Worm (Caenorhabditis elegans): ENCODE data around the gene T25B6.6.

Gene T25B6.6

ce11 chrX:9022779-9023178 lies at the start of gene T25B6.6:
TSS of gene T25B6.6 (minus strand) at chrX:9022879.
- TF ChIP-seq swsn-7 (tag; optimal IDR thresholded peaks at IDR 0.05): no peak
- TF ChIP-seq lin-35 (GFP tag; optimal IDR thresholded peaks at IDR 0.05): no peak
- TF ChIP-seq vab-15 (tag; optimal IDR thresholded peaks at IDR 0.05): no peak

ce11 chrX:9069070-9069469 lies 46.4 kb upstream of the T25B6.6 start:
- TF ChIP-seq efl-1 (optimal IDR thresholded peaks at IDR 0.05): peak in 1 of 2 experiments; percentile 21
- no peak for TF ChIP-seq efl-1 (GFP tag; optimal IDR thresholded peaks at IDR 0.05 in 1 of 2)
- no peak for TF ChIP-seq nhr-47 (tag; optimal IDR thresholded peaks at IDR 0.05)
- no peak for TF ChIP-seq nhr-84 (tag; optimal IDR thresholded peaks at IDR 0.05)
- peak; percentile 56 for TF ChIP-seq pag-3 (tag; optimal IDR thresholded peaks at IDR 0.05; ENCODE audit: borderline replicate concordance, insufficient read depth)
- no peak for TF ChIP-seq Y116A8C.19 (tag; optimal IDR thresholded peaks at IDR 0.05; ENCODE audit: borderline replicate concordance)
- TF ChIP-seq ceh-88 (GFP tag; IDR thresholded peaks at IDR 0.05): no peak
- peak; percentile 41 for TF ChIP-seq lin-39 (tag; optimal IDR thresholded peaks at IDR 0.05)
- no peak for TF ChIP-seq nhr-77 (tag; optimal IDR thresholded peaks at IDR 0.05)
- peak; percentile 63 for TF ChIP-seq lin-14 (GFP tag; optimal IDR thresholded peaks at IDR 0.05)
- no peak for TF ChIP-seq egl-27 (tag; optimal IDR thresholded peaks at IDR 0.05)
- no peak for TF ChIP-seq ets-5 (GFP tag; IDR thresholded peaks at IDR 0.05)
- no peak for TF ChIP-seq mab-9 (GFP tag; IDR thresholded peaks at IDR 0.05)
- no peak for TF ChIP-seq tbx-2 (tag; optimal IDR thresholded peaks at IDR 0.05)
- TF ChIP-seq snpc-4 (tag; optimal IDR thresholded peaks at IDR 0.05): no peak
- peak in 1 of 3 experiments; percentile 13 for TF ChIP-seq dpl-1 (GFP tag; optimal IDR thresholded peaks at IDR 0.05)
- TF ChIP-seq F16B12.6 (tag; optimal IDR thresholded peaks at IDR 0.05): no peak
- peak; percentile 10 for TF ChIP-seq snu-23 (GFP tag; optimal IDR thresholded peaks at IDR 0.05)
- TF ChIP-seq nhr-71 (tag; optimal IDR thresholded peaks at IDR 0.05): peak; percentile 59
- TF ChIP-seq hpl-2 (GFP tag; optimal IDR thresholded peaks at IDR 0.05): no peak
- TF ChIP-seq skn-1 (tag; optimal IDR thresholded peaks at IDR 0.05): no peak
- no peak for TF ChIP-seq mep-1 (tag; optimal IDR thresholded peaks at IDR 0.05)
- TF ChIP-seq nhr-90 (tag; optimal IDR thresholded peaks at IDR 0.05; ENCODE audit: poor library complexity): no peak
- TF ChIP-seq ama-1 (optimal IDR thresholded peaks at IDR 0.05): no peak
- TF ChIP-seq fkh-4 (tag; optimal IDR thresholded peaks at IDR 0.05; ENCODE audit: borderline replicate concordance): no peak
- no peak for TF ChIP-seq unc-86 (tag; optimal IDR thresholded peaks at IDR 0.05)
- 0 out of 2 replicates have a peak, but pooled peaks have one; percentile 11 for TF ChIP-seq nhr-19 (GFP tag; conservative IDR thresholded peaks at IDR 0.05)
- TF ChIP-seq pax-3 (tag; optimal IDR thresholded peaks at IDR 0.05): no peak
- no peak for TF ChIP-seq ztf-4 (tag; optimal IDR thresholded peaks at IDR 0.05)
- TF ChIP-seq aly-2 (tag; optimal IDR thresholded peaks at IDR 0.05): no peak
- TF ChIP-seq unc-62 (GFP tag; optimal IDR thresholded peaks at IDR 0.05): no peak
- TF ChIP-seq efl-3 (GFP tag; optimal IDR thresholded peaks at IDR 0.05): no peak
- TF ChIP-seq egl-13 (tag; optimal IDR thresholded peaks at IDR 0.05): no peak
- peak; percentile 78 for TF ChIP-seq rnt-1 (tag; optimal IDR thresholded peaks at IDR 0.05)

ce11 chrX:9068075-9068474 lies 45.4 kb upstream of the T25B6.6 start:
- TF ChIP-seq nhr-71 (tag; optimal IDR thresholded peaks at IDR 0.05) (peak; percentile 64), snpc-4 (tag; optimal IDR thresholded peaks at IDR 0.05) (no peak), nhr-76 (tag; optimal IDR thresholded peaks at IDR 0.05) (no peak), grh-1 (GFP tag; IDR thresholded peaks at IDR 0.05) (no peak), mep-1 (tag; optimal IDR thresholded peaks at IDR 0.05) (peak; percentile 85), isw-1 (GFP tag; IDR thresholded peaks at IDR 0.05) (no peak), unc-30 (tag; optimal IDR thresholded peaks at IDR 0.05) (no peak), ceh-63 (GFP tag; optimal IDR thresholded peaks at IDR 0.05) (no peak), alr-1 (tag; optimal IDR thresholded peaks at IDR 0.05; ENCODE audit: borderline replicate concordance) (no peak), hlh-4 (tag; optimal IDR thresholded peaks at IDR 0.05) (no peak), pqm-1 (tag; optimal IDR thresholded peaks at IDR 0.05) (no peak), fkh-8 (tag; optimal IDR thresholded peaks at IDR 0.05) (no peak), blmp-1 (tag; optimal IDR thresholded peaks at IDR 0.05) (peak; percentile 91), lin-15B (tag; optimal IDR thresholded peaks at IDR 0.05) (no peak), nhr-19 (GFP tag; conservative IDR thresholded peaks at IDR 0.05) (no peak), unc-98 (GFP tag; IDR thresholded peaks at IDR 0.05) (no peak), unc-86 (tag; optimal IDR thresholded peaks at IDR 0.05) (no peak), nhr-237 (tag; optimal IDR thresholded peaks at IDR 0.05) (no peak), lin-35 (GFP tag; optimal IDR thresholded peaks at IDR 0.05) (peak; percentile 19 to 40), nhr-90 (tag; optimal IDR thresholded peaks at IDR 0.05; ENCODE audit: poor library complexity) (peak; percentile 13), unc-130 (tag; optimal IDR thresholded peaks at IDR 0.05) (no peak), dsc-1 (tag; optimal IDR thresholded peaks at IDR 0.05) (peak; percentile 34)

Measured in whole organism, L1 larva.